Worm (Caenorhabditis elegans) whole organism, late embryonic: ENCODE data around the gene srh-268.

Experiments
- T23F11.4 ChIP-seq: fragments of 200-800 bp; sonication (Bioruptor generic); optimal IDR thresholded peaks from 2 replicates; lab custom pipeline; 2018; ENCODE audit warnings: mild to moderate bottlenecking, missing genetic modification characterization, missing compliant biosample characterization
- ceh-24 ChIP-seq: sonication (generic microtip); optimal IDR thresholded peaks from 2 replicates; lab custom pipeline; 2016; ENCODE audit warnings: mild to moderate bottlenecking, missing genetic modification characterization, missing compliant biosample characterization
- ceh-45 ChIP-seq: fragments of 200-800 bp; sonication (Bioruptor generic); IDR thresholded peaks from 2 replicates; pipeline ENCODE4 v1.3.6; 2022; ENCODE audit warnings: missing genetic modification reagents, missing genetic modification characterization, missing compliant biosample characterization
- elt-2 ChIP-seq: sonication (generic microtip); optimal IDR thresholded peaks from 2 replicates; lab custom pipeline; 2016; ENCODE audit warnings: missing genetic modification reagents, missing genetic modification characterization, missing compliant biosample characterization
- fkh-10 ChIP-seq: fragments of 150-350 bp; optimal IDR thresholded peaks from 2 replicates; lab custom pipeline; 2014; ENCODE audit warnings: missing biosample characterization, missing genetic modification reagents, missing genetic modification characterization
- hlh-30 ChIP-seq: sonication (generic microtip); optimal IDR thresholded peaks from 2 replicates; lab custom pipeline; 2017; ENCODE audit warnings: antibody characterized with exemption, missing genetic modification characterization, missing compliant biosample characterization; ENCODE audit not compliant: insufficient read depth
- nhr-11 ChIP-seq: fragments of 150-350 bp; optimal IDR thresholded peaks from 2 replicates; lab custom pipeline; 2014; ENCODE audit warnings: missing biosample characterization, missing genetic modification characterization
- pha-4 ChIP-seq: fragments of 150-350 bp; optimal IDR thresholded peaks from 2 replicates; lab custom pipeline; 2018; ENCODE audit warnings: missing biosample characterization, missing genetic modification reagents, missing genetic modification characterization
- pros-1 ChIP-seq: fragments of 150-350 bp; optimal IDR thresholded peaks from 2 replicates; lab custom pipeline; 2014; ENCODE audit warnings: missing biosample characterization, missing genetic modification reagents, missing genetic modification characterization
- sox-2 ChIP-seq: fragments of 200-800 bp; sonication (Bioruptor generic); IDR thresholded peaks from 2 replicates; pipeline ENCODE4 v1.3.6; 2022; ENCODE audit warnings: missing genetic modification reagents, missing genetic modification characterization, missing compliant biosample characterization
- tbx-7 ChIP-seq: sonication (generic microtip); optimal IDR thresholded peaks from 2 replicates; lab custom pipeline; 2016; ENCODE audit warnings: missing genotype, missing genetic modification characterization, missing compliant biosample characterization
- ttx-3 ChIP-seq: sonication (generic microtip); optimal IDR thresholded peaks from 2 replicates; lab custom pipeline; 2016; ENCODE audit warnings: missing genetic modification reagents, missing genetic modification characterization, missing compliant biosample characterization
- unc-42 ChIP-seq: sonication (generic microtip); optimal IDR thresholded peaks from 2 replicates; lab custom pipeline; 2016; ENCODE audit warnings: missing genotype, missing genetic modification characterization, missing compliant biosample characterization
- unc-86 ChIP-seq: sonication (generic microtip); optimal IDR thresholded peaks from 2 replicates; lab custom pipeline; 2016; ENCODE audit warnings: missing genetic modification characterization, missing compliant biosample characterization

ce11 chrV:7538018-7538417 is 1.1 kb upstream of the srh-268 start, which contains the start of gene C54F6.12:
- TF ChIP-seq unc-42 (tag; lab: Kevin White, UChicago) (no peak), tbx-7 (no peak), hlh-30 (tag; lab: Kevin White, UChicago) (no peak), pha-4 (tag; lab: Kevin White, UChicago) (no peak), unc-86 (tag; lab: Kevin White, UChicago) (no peak), nhr-11 (tag; lab: Kevin White, UChicago) (no peak), T23F11.4 (GFP tag; lab: Kevin White, UChicago) (no peak), ceh-24 (tag; lab: Kevin White, UChicago) (no peak), ceh-45 (no peak), pros-1 (tag; lab: Kevin White, UChicago) (no peak), sox-2 (GFP tag; lab: Robert Waterston, UW) (no peak), fkh-10 (GFP tag; lab: Kevin White, UChicago) (no peak), ttx-3 (tag; lab: Kevin White, UChicago) (no peak), elt-2 (tag; lab: Kevin White, UChicago) (no peak)
